Worm (Caenorhabditis elegans) whole organism, L2 larva: ENCODE measurements around the gene M70.3.

Experiments used
- Y55F3AM.14 ChIP-seq: fragments of 200-800 bp; sonication (Bioruptor generic); optimal IDR thresholded peaks from 2 replicates; lab custom pipeline; 2018; ENCODE audit warnings: mild to moderate bottlenecking, missing genetic modification characterization, missing compliant biosample characterization
- alr-1 ChIP-seq: fragments of 150-350 bp; optimal IDR thresholded peaks from 2 replicates; lab custom pipeline; 2014; ENCODE audit warnings: missing biosample characterization, missing genetic modification characterization
- egl-27 ChIP-seq: sonication (generic microtip); optimal IDR thresholded peaks from 3 replicates; lab custom pipeline; 2017; ENCODE audit warnings: missing biosample characterization, missing genetic modification reagents, missing genetic modification characterization
- fos-1 ChIP-seq: fragments of 150-350 bp; optimal IDR thresholded peaks from 2 replicates; lab custom pipeline; 2014; ENCODE audit warnings: missing biosample characterization, missing genetic modification characterization
- lin-11 ChIP-seq: fragments of 150-350 bp; sonication (generic microtip); optimal IDR thresholded peaks from 2 replicates; lab custom pipeline; 2014; ENCODE audit warnings: missing biosample characterization, missing genetic modification characterization, inconsistent platforms, mixed read lengths
- lin-39 ChIP-seq: fragments of 150-350 bp; optimal IDR thresholded peaks from 2 replicates; lab custom pipeline; 2014; ENCODE audit warnings: missing biosample characterization, missing genetic modification reagents, missing genetic modification characterization
- lsy-2 ChIP-seq, 2 experiments: fragments of 150-350 bp in 1 of 2; sonication (generic microtip) in 1 of 2; optimal IDR thresholded peaks; 2 replicates each; lab custom pipeline; 2014 to 2017; ENCODE audit warnings: missing biosample characterization in 2 of 2, missing genetic modification characterization in 2 of 2
- mdl-1 ChIP-seq, 2 experiments: fragments of 150-350 bp in 1 of 2; sonication (generic microtip) in 1 of 2; optimal IDR thresholded peaks; 2 replicates each; lab custom pipeline; 2017; ENCODE audit warnings: missing biosample characterization in 2 of 2, missing genetic modification characterization in 2 of 2
- nhr-10 ChIP-seq: sonication (generic microtip); optimal IDR thresholded peaks from 2 replicates; lab custom pipeline; 2017; ENCODE audit warnings: missing biosample characterization, missing genetic modification characterization
- nhr-11 ChIP-seq: fragments of 150-350 bp; optimal IDR thresholded peaks from 2 replicates; lab custom pipeline; 2014; ENCODE audit warnings: missing biosample characterization, missing genetic modification characterization
- nhr-237 ChIP-seq: fragments of 150-350 bp; optimal IDR thresholded peaks from 2 replicates; lab custom pipeline; 2014; ENCODE audit warnings: missing biosample characterization, missing genetic modification characterization
- nhr-77 ChIP-seq: fragments of 150-350 bp; optimal IDR thresholded peaks from 2 replicates; lab custom pipeline; 2014; ENCODE audit warnings: missing biosample characterization, missing genetic modification characterization
- ztf-11 ChIP-seq: sonication (generic microtip); optimal IDR thresholded peaks from 2 replicates; lab custom pipeline; 2017; ENCODE audit warnings: missing biosample characterization, missing genetic modification characterization
- ztf-4 ChIP-seq: fragments of 150-350 bp; optimal IDR thresholded peaks from 2 replicates; lab custom pipeline; 2014; ENCODE audit warnings: missing biosample characterization, missing genetic modification characterization

DNA sequence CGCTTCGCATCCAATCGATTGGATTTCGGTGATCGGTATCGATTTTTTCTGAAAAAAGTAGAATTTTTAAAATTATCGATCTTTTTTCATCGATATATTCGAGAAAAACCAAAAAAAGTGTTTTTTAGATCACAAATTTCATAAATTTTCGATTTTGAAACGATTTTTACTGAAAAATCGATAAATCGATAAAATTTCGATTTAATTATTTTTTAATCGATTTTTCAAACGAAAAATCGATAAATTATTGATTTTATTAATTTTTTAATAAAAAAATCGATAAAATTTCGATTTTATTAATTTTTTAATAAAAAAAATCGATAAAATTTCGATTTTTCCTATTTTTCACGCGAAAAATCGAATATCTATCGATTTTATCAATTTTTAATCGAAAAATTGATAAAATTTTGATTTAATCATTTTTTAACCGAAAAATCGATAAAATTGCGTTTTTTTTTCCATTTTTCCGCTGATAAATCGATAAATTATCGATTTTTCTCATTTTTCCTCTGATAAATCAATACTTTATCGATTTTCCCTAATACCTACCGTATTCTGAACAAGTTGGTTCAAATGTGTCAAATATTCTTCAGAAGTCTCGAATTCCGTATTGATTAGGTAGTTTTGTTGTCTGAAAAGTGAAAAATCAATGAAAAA lies 11.3 kb upstream of the M70.3 start:
- TF ChIP-seq nhr-77 (tag; lab: Kevin White, UChicago) (no peak), lin-11 (no peak), lin-39 (tag; lab: Kevin White, UChicago) (no peak), nhr-237 (tag; lab: Kevin White, UChicago) (no peak), alr-1 (tag; lab: Kevin White, UChicago) (no peak), egl-27 (tag; lab: Kevin White, UChicago) (no peak), lsy-2 (tag; optimal IDR thresholded peaks at IDR 0.05; lab: Kevin White, UChicago) (no peak), ztf-4 (tag; lab: Kevin White, UChicago) (no peak), ztf-11 (tag; lab: Kevin White, UChicago) (no peak), nhr-11 (tag; lab: Kevin White, UChicago) (no peak), nhr-10 (tag; lab: Kevin White, UChicago) (no peak), fos-1 (no peak), Y55F3AM.14 (no peak), mdl-1 (tag; optimal IDR thresholded peaks at IDR 0.05; lab: Kevin White, UChicago) (no peak)
